Fruit fly (Drosophila melanogaster) ovary, adult (tissue): ENCODE data around the gene Zip102B.
A peak's percentile ranks its signal among the peaks of the same experiment; 100 is the strongest.
"Not testable (repeated sequence)": the region's sequence is repeated elsewhere in the genome, so short reads cannot be mapped to it uniquely, and the experiment has no call there.

Experiments used
- CG17801 ChIP-seq: fragments of 200-800 bp; optimal IDR thresholded peaks from 2 replicates; lab custom pipeline; 2019; ENCODE audit warnings: missing biosample characterization, mild to moderate bottlenecking, missing genetic modification characterization, moderate library complexity; ENCODE audit not compliant: partially characterized antibody

Zip102B gene

dm6 chr4:313696-314104 is at the start of gene Zip102B:
Gene Zip102B (minus strand): TSS chr4:314087.
- peak; percentile 47 for TF ChIP-seq CG17801

- peak; percentile 52 for TF ChIP-seq CG17801
Observed at dm6 chr4:359759-360290, 45.9 kb upstream of the Zip102B start, which contains the start of gene Hcf. Gene Hcf (plus strand): TSS chr4:359938.

dm6 chr4:358930-359268 is 45.0 kb upstream of the Zip102B start:
- no peak for TF ChIP-seq CG17801

- no peak for TF ChIP-seq CG17801
Observed at dm6 chr4:358093-358929, 44.4 kb upstream of the Zip102B start, which contains the start of gene PMCA. Gene PMCA (minus strand): TSS chr4:358917.

- no peak for TF ChIP-seq CG17801
Observed at dm6 chr4:336021-336420, 22.1 kb upstream of the Zip102B start.

- TF ChIP-seq CG17801 = no peak
Observed at dm6 chr4:332268-332667, 18.4 kb upstream of the Zip102B start.

- no peak for TF ChIP-seq CG17801
Observed at dm6 chr4:329119-329518, 15.2 kb upstream of the Zip102B start.

dm6 chr4:318795-319194 is 4.9 kb upstream of the Zip102B start:
- TF ChIP-seq CG17801 = no peak

dm6 chr4:315322-315721 is 1.4 kb upstream of the Zip102B start:
- no peak for TF ChIP-seq CG17801

- TF ChIP-seq CG17801 = no peak
Observed at dm6 chr4:314672-315266, 882 bp upstream of the Zip102B start, which contains the start of gene Rnf11. Gene Rnf11 (plus strand): TSS chr4:314923.

dm6 chr4:310670-311069 is 3.2 kb downstream of the Zip102B start:
- TF ChIP-seq CG17801 = no peak

dm6 chr4:307931-308330 is 6.0 kb downstream of the Zip102B start, which contains the start of gene Rad23:
Gene Rad23 (plus strand): TSS chr4:308093.
- TF ChIP-seq CG17801 = peak; percentile 34

- not testable (repeated sequence) for TF ChIP-seq CG17801
Observed at dm6 chr4:306431-307342, 7.2 kb downstream of the Zip102B start, which contains the start of gene Syt7. Gene Syt7 (minus strand): TSS chr4:306481.

- no peak for TF ChIP-seq CG17801
Observed at dm6 chr4:305697-306096, 8.2 kb downstream of the Zip102B start.

- TF ChIP-seq CG17801 = no peak
Observed at dm6 chr4:292403-292802, 21.5 kb downstream of the Zip102B start.

- TF ChIP-seq CG17801 = no peak
Observed at dm6 chr4:276325-276724, 37.6 kb downstream of the Zip102B start, which contains the start of gene NfI. Gene NfI (minus strand): TSS chr4:276369.
